Worm (Caenorhabditis elegans): ENCODE data around the gene nas-4.
A peak's percentile ranks its signal among the peaks of the same experiment; 100 is the strongest.

The nas-4 gene

DNA sequence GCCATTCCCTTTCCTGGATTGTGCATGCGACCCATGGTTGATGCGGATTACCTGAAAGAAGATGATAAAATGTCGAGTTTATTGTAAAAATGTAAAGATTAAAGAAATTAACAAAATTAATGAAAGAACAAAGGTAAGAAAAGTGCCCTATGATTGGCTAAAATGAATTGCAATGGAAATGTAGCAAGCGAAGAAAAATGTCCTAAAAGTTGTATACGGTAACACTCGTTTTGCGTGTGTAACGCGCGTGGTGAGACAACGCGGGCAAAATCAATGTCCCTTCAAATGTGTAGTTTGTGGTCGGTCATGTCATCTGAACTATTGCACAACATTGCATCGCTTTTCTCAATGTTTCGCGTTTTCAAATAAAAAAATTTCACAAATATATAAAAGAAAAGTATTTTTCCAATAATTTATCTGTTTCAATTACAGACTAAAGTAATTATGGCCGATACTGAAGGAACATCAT lies 40.5 kb downstream of the nas-4 start, which contains the start of the genes rps-13 and nfx-1 (continued):
- peak; percentile 94 for TF ChIP-seq pha-4 (tag; optimal IDR thresholded peaks at IDR 0.05)
- TF ChIP-seq aly-2 (tag; optimal IDR thresholded peaks at IDR 0.05): no peak
- TF ChIP-seq ZK546.5 (tag; optimal IDR thresholded peaks at IDR 0.05): no peak
- TF ChIP-seq R02D3.7 (tag; optimal IDR thresholded peaks at IDR 0.05): peak; percentile 43
- peak; percentile 82 for TF ChIP-seq nhr-25 (tag; optimal IDR thresholded peaks at IDR 0.05)
- TF ChIP-seq nhr-77 (tag; optimal IDR thresholded peaks at IDR 0.05): no peak
- no peak for TF ChIP-seq elt-3 (tag; optimal IDR thresholded peaks at IDR 0.05)
- no peak for TF ChIP-seq eor-1 (tag; optimal IDR thresholded peaks at IDR 0.05)
- peak; percentile 83 for TF ChIP-seq lin-15B (tag; optimal IDR thresholded peaks at IDR 0.05)
- TF ChIP-seq nhr-11 (tag; optimal IDR thresholded peaks at IDR 0.05): peak; percentile 40
- no peak for TF ChIP-seq fkh-2 (tag; optimal IDR thresholded peaks at IDR 0.05)
- TF ChIP-seq mml-1 (tag; optimal IDR thresholded peaks at IDR 0.05): no peak
- no peak for TF ChIP-seq lsy-12 (tag; optimal IDR thresholded peaks at IDR 0.05)
- TF ChIP-seq lin-39 (tag; optimal IDR thresholded peaks at IDR 0.05): peak; percentile 84
- TF ChIP-seq sea-2 (GFP tag; optimal IDR thresholded peaks at IDR 0.05): no peak

ce11 chrIII:6373850-6374474 lies 41.5 kb downstream of the nas-4 start:
- TF ChIP-seq elt-2 (tag; optimal IDR thresholded peaks at IDR 0.05) (peak; percentile 8), pha-4 (tag; optimal IDR thresholded peaks at IDR 0.05) (no peak)

DNA sequence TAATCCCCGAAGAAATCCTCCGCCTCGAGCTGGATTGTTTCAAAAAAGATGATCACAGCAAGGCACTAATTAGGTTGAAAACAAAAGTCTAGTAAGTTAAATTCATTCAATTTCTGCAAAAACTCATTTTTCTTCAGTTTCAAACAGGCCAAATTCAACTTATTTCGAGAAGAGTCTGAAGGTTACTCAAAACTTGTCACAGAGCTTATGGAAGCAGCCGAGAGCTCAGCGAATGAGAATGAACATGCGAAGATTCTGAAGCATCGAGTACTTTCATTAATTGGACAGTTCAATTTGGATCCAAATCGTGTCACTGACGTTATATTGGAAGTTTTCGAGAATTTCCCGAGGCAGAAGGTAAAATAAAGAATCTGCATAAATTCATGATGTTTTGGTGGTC lies 46.9 kb downstream of the nas-4 start:
- no peak for TF ChIP-seq daf-12 (tag; optimal IDR thresholded peaks at IDR 0.05)
- TF ChIP-seq unc-39 (tag; optimal IDR thresholded peaks at IDR 0.05): no peak
- no peak for TF ChIP-seq ceh-28 (tag; optimal IDR thresholded peaks at IDR 0.05)
- TF ChIP-seq egl-5 (tag; optimal IDR thresholded peaks at IDR 0.05): no peak
- TF ChIP-seq ceh-9 (tag; optimal IDR thresholded peaks at IDR 0.05): no peak
- TF ChIP-seq ztf-11 (tag; optimal IDR thresholded peaks at IDR 0.05): no peak
- TF ChIP-seq elt-1 (tag; optimal IDR thresholded peaks at IDR 0.05): no peak
- no peak for TF ChIP-seq nhr-23 (tag; optimal IDR thresholded peaks at IDR 0.05)
- no peak for TF ChIP-seq lin-39 (tag; optimal IDR thresholded peaks at IDR 0.05)
- TF ChIP-seq tbx-2 (tag; optimal IDR thresholded peaks at IDR 0.05): no peak
- TF ChIP-seq ztf-4 (tag; optimal IDR thresholded peaks at IDR 0.05): no peak
- no peak for TF ChIP-seq elt-3 (tag; optimal IDR thresholded peaks at IDR 0.05)
- no peak for TF ChIP-seq pha-4 (tag; optimal IDR thresholded peaks at IDR 0.05)
- no peak for TF ChIP-seq skn-1 (tag; optimal IDR thresholded peaks at IDR 0.05)
- no peak for TF ChIP-seq nhr-43 (tag; optimal IDR thresholded peaks at IDR 0.05; ENCODE audit: poor library complexity, severe bottlenecking)
- TF ChIP-seq nhr-77 (tag; optimal IDR thresholded peaks at IDR 0.05): no peak
- no peak for TF ChIP-seq nhr-67 (tag; optimal IDR thresholded peaks at IDR 0.05)
- no peak for TF ChIP-seq sea-2 (GFP tag; optimal IDR thresholded peaks at IDR 0.05)
- TF ChIP-seq ceh-82 (tag; optimal IDR thresholded peaks at IDR 0.05): no peak
- no peak for TF ChIP-seq elt-2 (tag; optimal IDR thresholded peaks at IDR 0.05)

DNA sequence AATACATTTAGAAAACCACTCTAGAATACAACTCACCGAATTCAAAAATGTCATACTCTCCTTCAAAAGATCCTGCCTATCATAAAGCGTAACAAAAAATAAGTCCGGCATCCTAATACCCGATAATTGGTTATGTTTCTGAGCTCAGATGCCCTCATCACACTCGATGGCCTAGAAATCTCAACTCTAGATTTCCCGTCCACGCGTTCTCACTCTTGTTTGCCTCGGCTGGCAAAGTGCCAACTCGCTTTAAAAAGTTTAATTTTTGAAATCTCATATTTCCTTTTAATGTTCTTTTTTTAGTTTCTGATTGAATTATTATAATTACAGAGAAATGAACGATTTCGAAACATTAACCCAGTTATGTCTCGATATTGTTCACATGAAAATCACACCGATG lies 47.7 kb downstream of the nas-4 start, which contains the start of the genes C56G2.15 and thoc-2:
Gene C56G2.15, minus strand, starts transcription at position 188 of the 400 bp plus-strand sequence.
Gene thoc-2, plus strand, starts transcription at position 331 of the 400 bp plus-strand sequence.
- TF ChIP-seq pha-4 (tag; optimal IDR thresholded peaks at IDR 0.05): peak; percentile 30
- TF ChIP-seq lin-39 (tag; optimal IDR thresholded peaks at IDR 0.05): peak; percentile 10
- no peak for TF ChIP-seq lin-15B (tag; optimal IDR thresholded peaks at IDR 0.05)
- no peak for TF ChIP-seq hmg-11 (tag; optimal IDR thresholded peaks at IDR 0.05)
- TF ChIP-seq sea-2 (GFP tag; optimal IDR thresholded peaks at IDR 0.05): no peak
- TF ChIP-seq fkh-10 (GFP tag; optimal IDR thresholded peaks at IDR 0.05): no peak
- no peak for TF ChIP-seq zag-1 (tag; optimal IDR thresholded peaks at IDR 0.05)
- TF ChIP-seq nhr-12 (tag; optimal IDR thresholded peaks at IDR 0.05): no peak
- TF ChIP-seq fkh-2 (tag; optimal IDR thresholded peaks at IDR 0.05): no peak
- TF ChIP-seq skn-1 (tag; optimal IDR thresholded peaks at IDR 0.05): no peak
- TF ChIP-seq nfya-1 (tag; optimal IDR thresholded peaks at IDR 0.05; ENCODE audit: insufficient read depth): peak; percentile 4
- TF ChIP-seq snpc-4 (tag; optimal IDR thresholded peaks at IDR 0.05): peak; percentile 14
- no peak for TF ChIP-seq ceh-16 (tag; optimal IDR thresholded peaks at IDR 0.05)
- TF ChIP-seq nhr-237 (tag; optimal IDR thresholded peaks at IDR 0.05): no peak
- no peak for TF ChIP-seq ceh-28 (tag; optimal IDR thresholded peaks at IDR 0.05)
